Worm (Caenorhabditis elegans) whole organism, L2 larva: Measurements from ENCODE around the gene hot-7.

Experiments
- C34F6.9 ChIP-seq: fragments of 150-350 bp; optimal IDR thresholded peaks from 2 replicates; lab custom pipeline; 2014; ENCODE audit warnings: missing biosample characterization, missing genetic modification characterization
- F13H6.1 ChIP-seq: sonication (generic microtip); optimal IDR thresholded peaks from 2 replicates; lab custom pipeline; 2016; ENCODE audit warnings: missing genetic modification characterization, missing compliant biosample characterization
- ZK546.5 ChIP-seq: sonication (generic microtip); optimal IDR thresholded peaks from 2 replicates; lab custom pipeline; 2017; ENCODE audit warnings: missing biosample characterization, missing genetic modification characterization
- ama-1 ChIP-seq: fragments of 150-350 bp; optimal IDR thresholded peaks from 2 replicates; lab custom pipeline; 2018; ENCODE audit warnings: inconsistent platforms
- blmp-1 ChIP-seq: sonication (generic microtip); optimal IDR thresholded peaks from 2 replicates; lab custom pipeline; 2017; ENCODE audit warnings: missing genetic modification characterization, mild to moderate bottlenecking, missing compliant biosample characterization, antibody characterized with exemption, moderate library complexity; ENCODE audit not compliant: insufficient read depth
- ceh-16 ChIP-seq: fragments of 150-350 bp; optimal IDR thresholded peaks from 2 replicates; lab custom pipeline; 2014; ENCODE audit warnings: missing biosample characterization, missing genetic modification characterization
- crh-2 ChIP-seq: sonication (generic microtip); optimal IDR thresholded peaks from 2 replicates; lab custom pipeline; 2017; ENCODE audit warnings: missing biosample characterization, missing genetic modification characterization
- dmd-4 ChIP-seq: sonication (generic microtip); optimal IDR thresholded peaks from 2 replicates; lab custom pipeline; 2017; ENCODE audit warnings: missing biosample characterization, missing genetic modification characterization
- egl-27 ChIP-seq: sonication (generic microtip); optimal IDR thresholded peaks from 3 replicates; lab custom pipeline; 2017; ENCODE audit warnings: missing biosample characterization, missing genetic modification reagents, missing genetic modification characterization
- elt-1 ChIP-seq: fragments of 150-350 bp; optimal IDR thresholded peaks from 2 replicates; lab custom pipeline; 2014; ENCODE audit warnings: missing biosample characterization, missing genetic modification characterization
- elt-3 ChIP-seq: sonication (generic microtip); optimal IDR thresholded peaks from 2 replicates; lab custom pipeline; 2017; ENCODE audit warnings: missing biosample characterization, missing genetic modification characterization
- lin-13 ChIP-seq: fragments of 150-350 bp; optimal IDR thresholded peaks from 2 replicates; lab custom pipeline; 2014; ENCODE audit warnings: missing biosample characterization, missing genetic modification reagents, missing genetic modification characterization
- lin-39 ChIP-seq: fragments of 150-350 bp; optimal IDR thresholded peaks from 2 replicates; lab custom pipeline; 2014; ENCODE audit warnings: missing biosample characterization, missing genetic modification reagents, missing genetic modification characterization
- lsy-2 ChIP-seq, 2 experiments: fragments of 150-350 bp in 1 of 2; sonication (generic microtip) in 1 of 2; optimal IDR thresholded peaks; 2 replicates each; lab custom pipeline; 2014 to 2017; ENCODE audit warnings: missing biosample characterization in 2 of 2, missing genetic modification characterization in 2 of 2
- mab-5 ChIP-seq: fragments of 150-350 bp; optimal IDR thresholded peaks from 2 replicates; lab custom pipeline; 2014; ENCODE audit warnings: missing biosample characterization, missing genetic modification characterization
- nhr-10 ChIP-seq: sonication (generic microtip); optimal IDR thresholded peaks from 2 replicates; lab custom pipeline; 2017; ENCODE audit warnings: missing biosample characterization, missing genetic modification characterization
- nhr-12 ChIP-seq: fragments of 150-350 bp; optimal IDR thresholded peaks from 2 replicates; lab custom pipeline; 2014; ENCODE audit warnings: missing biosample characterization, missing genetic modification characterization
- nhr-21 ChIP-seq: fragments of 150-350 bp; optimal IDR thresholded peaks from 2 replicates; lab custom pipeline; 2014; ENCODE audit warnings: missing biosample characterization, missing genetic modification characterization
- nhr-23 ChIP-seq: fragments of 150-350 bp; optimal IDR thresholded peaks from 2 replicates; lab custom pipeline; 2014; ENCODE audit warnings: missing biosample characterization, missing genetic modification reagents, missing genetic modification characterization
- nhr-77 ChIP-seq: fragments of 150-350 bp; optimal IDR thresholded peaks from 2 replicates; lab custom pipeline; 2014; ENCODE audit warnings: missing biosample characterization, missing genetic modification characterization
- peb-1 ChIP-seq: fragments of 150-350 bp; optimal IDR thresholded peaks from 2 replicates; lab custom pipeline; 2014; ENCODE audit warnings: missing biosample characterization, missing genetic modification characterization
- sma-9 ChIP-seq, 2 experiments: fragments of 150-350 bp in 1 of 2; sonication (generic microtip) in 1 of 2; optimal IDR thresholded peaks; 2 replicates each; lab custom pipeline; 2014 to 2016; ENCODE audit warnings: missing genetic modification characterization in 2 of 2, mild to moderate bottlenecking in 1 of 2, missing biosample characterization in 1 of 2, missing compliant biosample characterization in 1 of 2, missing genetic modification reagents in 1 of 2, moderate library complexity in 1 of 2
- snpc-4 ChIP-seq: fragments of 150-350 bp; optimal IDR thresholded peaks from 2 replicates; lab custom pipeline; 2014; ENCODE audit warnings: missing biosample characterization, missing genetic modification characterization
- unc-39 ChIP-seq: fragments of 150-350 bp; optimal IDR thresholded peaks from 2 replicates; lab custom pipeline; 2014; ENCODE audit warnings: missing biosample characterization, missing genetic modification characterization
- unc-55 ChIP-seq: fragments of 150-350 bp; sonication (generic microtip); optimal IDR thresholded peaks from 3 replicates; lab custom pipeline; 2014; ENCODE audit warnings: missing biosample characterization, missing genetic modification reagents, missing genetic modification characterization
- unc-62 ChIP-seq: fragments of 150-350 bp; optimal IDR thresholded peaks from 2 replicates; lab custom pipeline; 2014; ENCODE audit warnings: missing biosample characterization, missing genetic modification reagents, missing genetic modification characterization
- ztf-1 ChIP-seq: fragments of 200-800 bp; sonication (Bioruptor generic); conservative IDR thresholded peaks from 2 replicates; pipeline ENCODE4 v1.3.6; 2022; ENCODE audit warnings: missing genetic modification characterization, missing compliant biosample characterization

Gene hot-7

ce11 chrII:14176642-14177041 is 34.6 kb upstream of the hot-7 start:
- TF ChIP-seq F13H6.1 (tag; lab: Kevin White, UChicago) (peak; percentile 28), lsy-2 (tag; optimal IDR thresholded peaks at IDR 0.05; lab: Kevin White, UChicago) (no peak)

DNA sequence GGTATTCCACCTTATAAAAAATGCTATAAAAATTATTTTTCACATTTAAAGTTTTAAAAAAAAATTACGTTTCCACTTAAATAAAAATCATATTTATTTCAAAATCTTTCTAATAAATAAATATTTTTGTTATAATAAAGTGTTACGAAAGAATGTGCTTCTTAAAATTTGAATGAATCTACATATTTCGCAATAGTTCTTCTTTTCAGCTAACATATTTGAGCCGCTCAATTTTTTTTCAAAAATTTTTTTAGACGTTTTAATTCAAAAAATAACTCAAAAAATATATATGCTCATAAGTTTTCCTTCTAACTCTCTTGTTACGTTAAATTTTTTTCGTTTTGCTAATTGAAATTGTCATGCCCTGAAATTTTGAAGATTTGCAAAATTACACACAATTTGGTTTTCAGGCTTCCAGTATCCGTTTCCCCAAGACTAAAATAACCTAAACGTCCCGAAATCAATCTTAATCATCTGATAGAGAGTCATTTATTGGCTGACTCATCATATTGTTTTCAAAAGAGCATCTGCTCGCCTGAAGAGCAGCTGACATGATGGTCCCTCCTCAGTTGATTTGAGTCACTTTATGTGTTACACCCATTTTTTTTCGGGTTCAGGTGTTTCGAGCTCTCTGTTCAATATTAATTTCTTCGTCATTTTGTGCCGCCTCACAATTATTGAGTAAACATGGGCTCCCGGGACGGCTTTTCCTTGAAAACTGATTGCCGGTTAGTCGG is 32.8 kb upstream of the hot-7 start, which contains the start of gene efhd-1:
efhd-1 (plus strand) TSS at position 582 of the 737 bp plus-strand sequence.
- peak; percentile 29 for TF ChIP-seq F13H6.1 (tag; lab: Kevin White, UChicago)
- TF ChIP-seq unc-55 (GFP tag; lab: Kevin White, UChicago): peak; percentile 31
- no peak for TF ChIP-seq nhr-77 (tag; lab: Kevin White, UChicago)
- TF ChIP-seq, all 48 proteins: peak for 2

DNA sequence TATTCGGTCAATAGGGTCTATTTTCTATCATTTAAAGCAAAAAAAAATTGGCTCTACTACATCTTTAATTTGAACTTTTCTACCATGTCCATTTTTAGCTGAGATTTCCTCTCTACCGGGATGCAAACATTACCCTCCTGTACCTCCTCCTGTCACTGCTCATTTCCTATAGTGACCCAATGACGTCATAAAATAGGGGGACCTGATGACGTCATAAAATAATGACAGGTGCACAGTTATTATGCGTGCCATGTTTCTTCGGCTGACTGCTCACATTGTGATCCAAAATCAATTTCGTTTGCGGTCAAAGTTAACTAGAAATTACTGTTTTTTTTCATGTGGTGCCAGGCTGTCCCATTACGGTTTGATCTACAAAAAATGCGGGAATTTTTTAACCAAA is 24.3 kb upstream of the hot-7 start:
- TF ChIP-seq C34F6.9 (tag; lab: Kevin White, UChicago) (no peak), peb-1 (tag; lab: Kevin White, UChicago) (no peak), nhr-10 (tag; lab: Kevin White, UChicago) (no peak), ztf-1 (no peak), blmp-1 (tag; lab: Kevin White, UChicago) (no peak), snpc-4 (tag; lab: Kevin White, UChicago) (no peak), nhr-23 (tag; lab: Kevin White, UChicago) (no peak), crh-2 (tag; lab: Kevin White, UChicago) (no peak)

ce11 chrII:14187456-14187855 is 23.8 kb upstream of the hot-7 start:
- no peak for TF ChIP-seq ama-1 (lab: Kevin White, UChicago)

DNA sequence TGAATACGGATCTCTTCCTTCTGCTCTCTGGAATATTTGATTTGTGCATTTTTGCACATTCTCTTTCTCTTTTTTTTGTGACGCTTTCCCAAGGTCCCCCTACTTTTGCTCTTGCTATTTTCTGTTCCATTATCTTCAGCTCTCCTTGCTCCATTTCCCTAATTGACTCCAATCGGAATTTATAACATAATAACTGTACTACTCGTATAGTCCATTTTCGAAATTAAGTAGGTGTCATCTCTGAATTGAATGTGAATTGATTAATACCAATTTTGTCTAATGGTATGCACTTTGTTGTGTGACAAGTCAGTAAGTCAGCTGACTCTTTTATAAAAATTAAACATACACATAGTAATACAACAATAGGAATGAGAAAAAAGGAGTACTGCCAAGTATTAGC is 15.3 kb upstream of the hot-7 start:
- TF ChIP-seq lsy-2 (tag; optimal IDR thresholded peaks at IDR 0.05; lab: Kevin White, UChicago) (peak in 1 of 2 experiments; percentile 9), nhr-23 (tag; lab: Kevin White, UChicago) (no peak)

DNA sequence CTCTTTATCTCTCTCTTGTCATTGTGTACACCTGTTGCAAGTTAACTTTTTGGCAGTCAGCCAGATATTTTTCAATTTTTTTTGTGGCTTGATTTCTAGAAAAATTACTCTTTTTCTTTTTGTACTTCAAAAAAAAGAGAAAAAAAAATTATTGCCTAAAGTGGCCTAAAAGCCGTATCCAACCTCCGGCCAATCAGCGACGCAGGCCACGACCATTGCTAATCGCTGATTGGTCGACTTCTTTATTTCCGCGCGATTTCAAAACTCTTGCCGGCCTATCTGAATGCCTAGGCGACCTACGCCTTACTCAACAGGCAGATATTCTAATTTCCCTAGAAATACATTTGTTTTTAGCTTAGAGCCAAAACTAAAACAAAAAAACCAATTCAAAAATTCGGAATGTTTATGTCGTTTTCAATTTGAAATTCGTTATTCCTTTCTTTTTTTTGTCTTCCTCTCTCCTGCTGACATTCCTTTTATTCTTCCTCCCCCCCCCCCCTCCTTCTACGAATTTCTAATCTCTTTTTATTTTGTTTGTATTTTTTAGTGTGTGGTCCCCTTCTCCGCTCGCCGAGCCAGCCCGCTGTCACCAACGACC is 13.6 kb upstream of the hot-7 start, which contains the start of gene ace-4:
ace-4 (plus strand) TSS at position 548 of the 598 bp plus-strand sequence.
- TF ChIP-seq lin-13 (GFP tag; lab: Kevin White, UChicago) (no peak), sma-9 (GFP tag; optimal IDR thresholded peaks at IDR 0.05; lab: Kevin White, UChicago) (no peak), sma-9 (tag; optimal IDR thresholded peaks at IDR 0.05; lab: Kevin White, UChicago) (no peak), nhr-21 (tag; lab: Kevin White, UChicago) (no peak), ceh-16 (no peak), nhr-77 (tag; lab: Kevin White, UChicago) (no peak), lin-39 (no peak), elt-3 (tag; lab: Kevin White, UChicago) (no peak), elt-1 (tag; lab: Kevin White, UChicago) (no peak), egl-27 (tag; lab: Kevin White, UChicago) (no peak)

- no peak for TF ChIP-seq ama-1 (lab: Kevin White, UChicago)
- no peak for TF ChIP-seq unc-39 (tag; lab: Kevin White, UChicago)
- no peak for TF ChIP-seq mab-5 (tag; lab: Kevin White, UChicago)
- no peak for TF ChIP-seq unc-62 (GFP tag; lab: Kevin White, UChicago)
- TF ChIP-seq elt-3 (tag; lab: Kevin White, UChicago): no peak
- no peak for TF ChIP-seq lin-39
- TF ChIP-seq nhr-21 (tag; lab: Kevin White, UChicago): no peak
- no peak for TF ChIP-seq dmd-4 (tag; lab: Kevin White, UChicago)
- no peak for TF ChIP-seq unc-55 (GFP tag; lab: Kevin White, UChicago)
- TF ChIP-seq nhr-12 (tag; lab: Kevin White, UChicago): no peak
- TF ChIP-seq ZK546.5: no peak
Measured at ce11 chrII:14205335-14205734, 5.9 kb upstream of the hot-7 start, which contains the start of gene ace-3. TSS of gene ace-3 (plus strand) at chrII:14205635.
